Fruit fly (Drosophila melanogaster) whole organism, embryonic: ENCODE measurements around the gene CG4291.
A peak's percentile ranks its signal among the peaks of the same experiment; 100 is the strongest.

Experiments used
- C15 ChIP-seq: fragments of 200-800 bp; sonication (Bioruptor generic); IDR thresholded peaks from 3 replicates; pipeline ENCODE4 v1.3.6; 2022; ENCODE audit warnings: missing biosample characterization, missing genetic modification characterization
- CG1024 ChIP-seq: fragments of 200-800 bp; sonication (Bioruptor generic); IDR thresholded peaks from 2 replicates; pipeline ENCODE4 v1.3.6; 2022; ENCODE audit warnings: missing biosample characterization, missing genetic modification characterization
- CG11504 ChIP-seq: fragments of 200-800 bp; sonication (Bioruptor generic); optimal IDR thresholded peaks from 3 replicates; lab custom pipeline; 2019; ENCODE audit warnings: missing biosample characterization, mild to moderate bottlenecking, missing genetic modification characterization, moderate library complexity
- CG1233 ChIP-seq: fragments of 200-800 bp; sonication (Bioruptor generic); optimal IDR thresholded peaks from 4 replicates; lab custom pipeline; 2018; ENCODE audit warnings: missing biosample characterization, mild to moderate bottlenecking, missing genetic modification characterization
- CG13775 ChIP-seq: fragments of 200-800 bp; sonication (Bioruptor generic); optimal IDR thresholded peaks from 3 replicates; lab custom pipeline; 2017; ENCODE audit warnings: missing biosample characterization, mild to moderate bottlenecking, missing genetic modification characterization
- CG14014 ChIP-seq: fragments of 200-800 bp; sonication (Bioruptor generic); IDR thresholded peaks from 2 replicates; pipeline ENCODE4 v1.3.6; 2022; ENCODE audit warnings: missing biosample characterization, missing genetic modification characterization
- CG14710 ChIP-seq: fragments of 200-800 bp; sonication (Bioruptor generic); optimal IDR thresholded peaks from 3 replicates; lab custom pipeline; 2019; ENCODE audit warnings: missing biosample characterization, mild to moderate bottlenecking, missing genetic modification characterization, moderate library complexity
- CG15514 ChIP-seq: fragments of 200-800 bp; sonication (Bioruptor generic); optimal IDR thresholded peaks from 3 replicates; lab custom pipeline; 2017; ENCODE audit warnings: missing biosample characterization, missing genetic modification characterization, mild to moderate bottlenecking, moderate library complexity, missing genetic modification reagents
- CG17186 ChIP-seq: fragments of 200-800 bp; sonication (Bioruptor generic); optimal IDR thresholded peaks from 3 replicates; lab custom pipeline; 2017; ENCODE audit warnings: missing biosample characterization, missing genetic modification reagents, missing genetic modification characterization
- CG17359 ChIP-seq: fragments of 200-800 bp; sonication (Bioruptor generic); optimal IDR thresholded peaks from 3 replicates; lab custom pipeline; 2018; ENCODE audit warnings: missing biosample characterization, mild to moderate bottlenecking, missing genetic modification characterization, moderate library complexity
- CG17568 ChIP-seq: fragments of 200-800 bp; sonication (Bioruptor generic); optimal IDR thresholded peaks from 2 replicates; lab custom pipeline; 2018; ENCODE audit warnings: missing biosample characterization, mild to moderate bottlenecking, missing genetic modification characterization, moderate library complexity
- CG18262 ChIP-seq: fragments of 200-800 bp; optimal IDR thresholded peaks from 3 replicates; lab custom pipeline; 2019; ENCODE audit warnings: missing biosample characterization, mild to moderate bottlenecking, missing genetic modification characterization, moderate library complexity
- CG30431 ChIP-seq: fragments of 200-800 bp; sonication (Bioruptor generic); optimal IDR thresholded peaks from 2 replicates; lab custom pipeline; 2017; ENCODE audit warnings: missing biosample characterization, missing genetic modification characterization
- CG31441 ChIP-seq: fragments of 200-800 bp; sonication (Bioruptor generic); IDR thresholded peaks from 2 replicates; pipeline ENCODE4 v1.3.6; 2022; ENCODE audit warnings: missing biosample characterization, missing genetic modification characterization
- CG42726 ChIP-seq: fragments of 200-800 bp; sonication (Bioruptor generic); IDR thresholded peaks from 2 replicates; pipeline ENCODE4 v1.3.6; 2022; ENCODE audit warnings: missing biosample characterization, missing genetic modification characterization; ENCODE audit not compliant: partially characterized antibody
- CG43689 ChIP-seq: fragments of 200-800 bp; sonication (Bioruptor generic); IDR thresholded peaks from 2 replicates; pipeline ENCODE4 v1.3.6; 2022; ENCODE audit warnings: missing biosample characterization, missing genetic modification characterization
- CG4854 ChIP-seq: fragments of 200-800 bp; sonication (Bioruptor generic); optimal IDR thresholded peaks from 2 replicates; lab custom pipeline; 2016; ENCODE audit warnings: missing biosample characterization, missing genetic modification characterization, inconsistent platforms
- CG5245 ChIP-seq: fragments of 200-800 bp; sonication (Bioruptor generic); optimal IDR thresholded peaks from 3 replicates; lab custom pipeline; 2016; ENCODE audit warnings: missing biosample characterization, missing genetic modification characterization
- CG6175 ChIP-seq: fragments of 200-800 bp; sonication (Bioruptor generic); IDR thresholded peaks from 3 replicates; pipeline ENCODE4 v1.3.6; 2022; ENCODE audit warnings: missing biosample characterization, missing genetic modification characterization
- CG7745 ChIP-seq: fragments of 200-800 bp; sonication (Bioruptor generic); optimal IDR thresholded peaks from 2 replicates; lab custom pipeline; 2018; ENCODE audit warnings: missing biosample characterization, mild to moderate bottlenecking, missing genetic modification characterization, moderate library complexity
- CG8089 ChIP-seq: fragments of 200-800 bp; sonication (Bioruptor generic); optimal IDR thresholded peaks from 3 replicates; lab custom pipeline; 2016; ENCODE audit warnings: missing biosample characterization, missing genetic modification characterization
- Drgx ChIP-seq: fragments of 200-800 bp; sonication (Bioruptor generic); IDR thresholded peaks from 2 replicates; pipeline ENCODE4 v1.3.6; 2022; ENCODE audit warnings: missing biosample characterization, missing genetic modification characterization
- Ets65A ChIP-seq: fragments of 200-800 bp; sonication (Bioruptor generic); peaks from one replicate; lab custom pipeline; 2016; ENCODE audit warnings: missing biosample characterization, missing genetic modification characterization
- Ets97D ChIP-seq: fragments of 200-800 bp; sonication (Bioruptor generic); optimal IDR thresholded peaks from 3 replicates; lab custom pipeline; 2016; ENCODE audit warnings: missing biosample characterization, missing genetic modification characterization
- HmgZ ChIP-seq: fragments of 200-800 bp; sonication (Bioruptor generic); optimal IDR thresholded peaks from 2 replicates; lab custom pipeline; 2018; ENCODE audit warnings: missing biosample characterization, mild to moderate bottlenecking, missing genetic modification characterization
- Hmx ChIP-seq: fragments of 200-800 bp; sonication (Bioruptor generic); optimal IDR thresholded peaks from 2 replicates; lab custom pipeline; 2016; ENCODE audit warnings: missing biosample characterization, missing genetic modification characterization
- Hsf ChIP-seq: fragments of 200-800 bp; sonication (Bioruptor generic); optimal IDR thresholded peaks from 3 replicates; lab custom pipeline; 2016; ENCODE audit warnings: missing biosample characterization, missing genetic modification characterization
- Mrtf ChIP-seq: fragments of 200-800 bp; sonication (Bioruptor generic); IDR thresholded peaks from 3 replicates; pipeline ENCODE4 v1.3.6; 2022; ENCODE audit warnings: missing biosample characterization, missing genetic modification characterization
- NFAT ChIP-seq: fragments of 200-800 bp; sonication (Bioruptor generic); IDR thresholded peaks from 2 replicates; pipeline ENCODE4 v1.3.6; 2022; ENCODE audit warnings: missing biosample characterization, missing genetic modification characterization
- Scr ChIP-seq: fragments of 200-800 bp; sonication (Bioruptor generic); IDR thresholded peaks from 2 replicates; pipeline ENCODE4 v1.3.6; 2022; ENCODE audit warnings: missing biosample characterization, missing genetic modification characterization; ENCODE audit not compliant: partially characterized antibody
- ash1 ChIP-seq: fragments of 200-800 bp; sonication (Bioruptor generic); optimal IDR thresholded peaks from 2 replicates; lab custom pipeline; 2018; ENCODE audit warnings: missing biosample characterization, mild to moderate bottlenecking, missing genetic modification characterization
- disco-r ChIP-seq: fragments of 200-800 bp; sonication (Bioruptor generic); optimal IDR thresholded peaks from 2 replicates; lab custom pipeline; 2016; ENCODE audit warnings: missing biosample characterization, missing genetic modification characterization
- gsb ChIP-seq: fragments of 200-800 bp; sonication (Bioruptor generic); IDR thresholded peaks from 2 replicates; pipeline ENCODE4 v1.3.6; 2022; ENCODE audit warnings: missing biosample characterization, missing genetic modification characterization
- gsb-n ChIP-seq: fragments of 200-800 bp; sonication (Bioruptor generic); optimal IDR thresholded peaks from 3 replicates; lab custom pipeline; 2018; ENCODE audit warnings: missing biosample characterization, mild to moderate bottlenecking, missing genetic modification characterization
- jing ChIP-seq: fragments of 200-800 bp; sonication (Bioruptor generic); optimal IDR thresholded peaks from 2 replicates; lab custom pipeline; 2018; ENCODE audit warnings: missing biosample characterization, mild to moderate bottlenecking, missing genetic modification characterization
- ken ChIP-seq: fragments of 200-800 bp; sonication (Bioruptor generic); IDR thresholded peaks from 3 replicates; pipeline ENCODE4 v1.3.6; 2022; ENCODE audit warnings: missing biosample characterization, missing genetic modification characterization
- lilli ChIP-seq: fragments of 200-800 bp; sonication (Bioruptor generic); optimal IDR thresholded peaks from 3 replicates; lab custom pipeline; 2016; ENCODE audit warnings: missing biosample characterization, missing genetic modification characterization
- mam ChIP-seq: fragments of 200-800 bp; sonication (Bioruptor generic); optimal IDR thresholded peaks from 3 replicates; lab custom pipeline; 2016; ENCODE audit warnings: missing biosample characterization, missing genetic modification characterization
- nmo ChIP-seq: fragments of 200-800 bp; sonication (Bioruptor generic); optimal IDR thresholded peaks from 2 replicates; lab custom pipeline; 2018; ENCODE audit warnings: missing biosample characterization, mild to moderate bottlenecking, missing genetic modification characterization, moderate library complexity
- onecut ChIP-seq: fragments of 200-800 bp; sonication (Bioruptor generic); IDR thresholded peaks from 2 replicates; pipeline ENCODE4 v1.3.6; 2022; ENCODE audit warnings: missing biosample characterization, missing genetic modification characterization
- pb ChIP-seq: fragments of 200-800 bp; sonication (Bioruptor generic); optimal IDR thresholded peaks from 3 replicates; lab custom pipeline; 2016; ENCODE audit warnings: missing biosample characterization, missing genetic modification characterization
- pita ChIP-seq: fragments of 200-800 bp; sonication (Bioruptor generic); optimal IDR thresholded peaks from 2 replicates; lab custom pipeline; 2017; ENCODE audit warnings: missing biosample characterization, mild to moderate bottlenecking, missing genetic modification characterization
- prd ChIP-seq, 3 experiments: fragments of >200 bp in 2 of 3; fragments of 200-800 bp in 1 of 3; sonication (Bioruptor generic) in 1 of 3; optimal IDR thresholded peaks in 2 of 3; IDR thresholded peaks in 1 of 3; 2 replicates in 2 of 3; 3 replicates in 1 of 3; pipeline versions ENCODE4 v1.3.6 to Lab custom; 2017 to 2022; ENCODE audit warnings: missing biosample characterization in 1 of 3, missing genetic modification characterization in 1 of 3
- run ChIP-seq: fragments of 200-800 bp; sonication (Bioruptor generic); optimal IDR thresholded peaks from 3 replicates; lab custom pipeline; 2018; ENCODE audit warnings: missing biosample characterization, mild to moderate bottlenecking, missing genetic modification characterization
- salm ChIP-seq: fragments of 200-800 bp; sonication (Bioruptor generic); optimal IDR thresholded peaks from 2 replicates; lab custom pipeline; 2018; ENCODE audit warnings: missing biosample characterization, mild to moderate bottlenecking, missing genetic modification characterization
- sr ChIP-seq: fragments of 200-800 bp; sonication (Bioruptor generic); IDR thresholded peaks from 3 replicates; pipeline ENCODE4 v1.3.6; 2022; ENCODE audit warnings: missing biosample characterization, missing genetic modification characterization
- tll ChIP-seq, 2 experiments: fragments of 200-800 bp in 1 of 2; fragments of >200 bp in 1 of 2; sonication (Bioruptor generic) in 1 of 2; optimal IDR thresholded peaks; 2 replicates each; lab custom pipeline; 2017 to 2019; ENCODE audit warnings: missing biosample characterization in 2 of 2, missing genetic modification characterization in 2 of 2, mild to moderate bottlenecking in 1 of 2, moderate library complexity in 1 of 2
- toy ChIP-seq: fragments of 200-800 bp; sonication (Bioruptor generic); IDR thresholded peaks from 2 replicates; pipeline ENCODE4 v1.3.6; 2022; ENCODE audit warnings: missing biosample characterization, missing genetic modification characterization
- vnd ChIP-seq: fragments of 200-800 bp; sonication (Bioruptor generic); IDR thresholded peaks from 3 replicates; pipeline ENCODE4 v1.3.6; 2022; ENCODE audit warnings: missing biosample characterization, missing genetic modification characterization; ENCODE audit not compliant: partially characterized antibody
- zen2 ChIP-seq: fragments of 200-800 bp; sonication (Bioruptor generic); IDR thresholded peaks from 3 replicates; pipeline ENCODE4 v1.3.6; 2022; ENCODE audit warnings: missing biosample characterization, missing genetic modification characterization; ENCODE audit not compliant: partially characterized antibody

CG4291 gene

DNA sequence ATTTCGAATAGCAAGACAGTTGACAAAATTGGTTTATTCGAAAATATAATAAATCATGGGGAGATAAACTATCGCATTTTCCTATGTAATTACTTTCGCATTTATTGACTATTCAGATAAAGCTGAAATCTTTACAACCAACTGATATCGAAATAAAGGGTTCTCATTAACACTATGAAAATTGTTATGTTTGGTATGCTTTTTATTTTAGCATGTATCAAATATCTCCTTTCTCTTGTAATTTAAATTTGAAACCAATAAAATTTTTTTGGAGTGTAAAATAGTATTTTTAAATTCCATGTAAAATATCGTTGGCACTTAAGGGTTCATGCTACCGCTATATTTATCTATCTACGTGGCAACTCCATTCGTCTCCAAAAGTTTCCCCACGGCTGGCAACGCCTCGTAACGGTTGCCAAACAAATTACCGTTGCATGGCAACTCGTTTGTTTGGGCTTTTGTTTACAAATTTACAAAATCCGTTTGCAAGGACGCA, 2.6 kb upstream of the CG4291 start, which contains the start of gene CG13949 (continued):
- TF ChIP-seq NFAT (peak; percentile 79), vnd (no peak), nmo (peak; percentile 59), jing (GFP tag; lab: Kevin White, UChicago) (no peak), disco-r (GFP tag; lab: Kevin White, UChicago) (peak; percentile 47), CG13775 (GFP tag; lab: Kevin White, UChicago) (peak; percentile 36), mam (GFP tag; lab: Kevin White, UChicago) (peak; percentile 65), ash1 (GFP tag; lab: Kevin White, UChicago) (no peak), CG1024 (GFP tag; lab: Robert Waterston, UW) (no peak), CG5245 (no peak), CG42726 (GFP tag; lab: Robert Waterston, UW) (peak; percentile 47; the same call in 1 of the 2 replicates), CG7745 (tag; lab: Kevin White, UChicago) (peak; percentile 38), gsb-n (tag; lab: Kevin White, UChicago) (peak; percentile 38), lilli (GFP tag; lab: Kevin White, UChicago) (peak; percentile 63), CG6175 (GFP tag; lab: Robert Waterston, UW) (no peak; the same call in 2 of the 3 replicates), Mrtf (GFP tag; lab: Robert Waterston, UW) (peak; percentile 70; the same call in 2 of the 3 replicates), CG17186 (GFP tag; lab: Kevin White, UChicago) (no peak), CG43689 (GFP tag; lab: Robert Waterston, UW) (peak; percentile 19; the same call in 1 of the 2 replicates), Ets97D (GFP tag; lab: Kevin White, UChicago) (peak; percentile 68), run (peak; percentile 38), CG17359 (tag; lab: Kevin White, UChicago) (peak; percentile 62), Hmx (GFP tag; lab: Kevin White, UChicago) (peak; percentile 32), HmgZ (tag; lab: Kevin White, UChicago) (peak; percentile 85), tll (GFP tag; optimal IDR thresholded peaks at IDR 0.05; lab: Kevin White, UChicago) (no peak), sr (GFP tag; lab: Robert Waterston, UW) (no peak), CG14014 (GFP tag; lab: Robert Waterston, UW) (peak; percentile 79), CG14710 (tag; lab: Kevin White, UChicago) (peak; percentile 55), CG30431 (no peak), CG1233 (GFP tag; lab: Kevin White, UChicago) (peak; percentile 46), C15 (GFP tag; lab: Robert Waterston, UW) (no peak), Scr (GFP tag; lab: Robert Waterston, UW) (peak; percentile 42), Drgx (peak; percentile 45; the same call in 1 of the 2 replicates), ken (GFP tag; lab: Robert Waterston, UW) (peak; percentile 88), Ets65A (GFP tag; lab: Kevin White, UChicago) (peak; percentile 89), CG4854 (GFP tag; lab: Kevin White, UChicago) (peak; percentile 47), CG18262 (tag; lab: Kevin White, UChicago) (peak; percentile 59), Hsf (peak; percentile 64), onecut (GFP tag; lab: Robert Waterston, UW) (no peak), toy (GFP tag; lab: Robert Waterston, UW) (peak; percentile 20; the same call in 1 of the 2 replicates), gsb (GFP tag; lab: Robert Waterston, UW) (peak; percentile 24; the same call in 1 of the 2 replicates), zen2 (GFP tag; lab: Robert Waterston, UW) (no peak), pb (no peak), CG17568 (GFP tag; lab: Kevin White, UChicago) (peak; percentile 55), CG15514 (GFP tag; lab: Kevin White, UChicago) (peak; percentile 70), prd (optimal IDR thresholded peaks at IDR 0.05; lab: Kevin White, UChicago) (no peak), prd (GFP tag; IDR thresholded peaks at IDR 0.05; lab: Robert Waterston, UW) (peak; percentile 80), CG8089 (GFP tag; lab: Kevin White, UChicago) (no peak), CG31441 (GFP tag; lab: Robert Waterston, UW) (peak; percentile 59), salm (peak; percentile 41), CG11504 (peak; percentile 83), pita (GFP tag; lab: Kevin White, UChicago) (peak; percentile 47)
